Fruit fly (Drosophila melanogaster): ENCODE measurements around the gene CG12237.

Gene CG12237

dm6 chrX:19605915-19606314 is 36.8 kb downstream of the CG12237 start (continued):
- TF ChIP-seq Hr3 (GFP tag; optimal IDR thresholded peaks at IDR 0.05) (no peak), Sox100B (GFP tag; optimal IDR thresholded peaks at IDR 0.05) (no peak), pzg (GFP tag; optimal IDR thresholded peaks at IDR 0.05) (no peak), CG13624 (GFP tag; optimal IDR thresholded peaks at IDR 0.05) (no peak), Med (GFP tag) (no peak), Elba2 (GFP tag; optimal IDR thresholded peaks at IDR 0.05) (no peak), her (GFP tag; optimal IDR thresholded peaks at IDR 0.05) (no peak), fru (optimal IDR thresholded peaks at IDR 0.05) (no peak), fd3F (GFP tag; optimal IDR thresholded peaks at IDR 0.05) (no peak), ewg (GFP tag; optimal IDR thresholded peaks at IDR 0.05) (no peak), Rx (GFP tag; IDR thresholded peaks at IDR 0.05) (no peak), CG16813 (GFP tag; IDR thresholded peaks at IDR 0.05; ENCODE audit: partially characterized antibody) (no peak), CG17912 (GFP tag; optimal IDR thresholded peaks at IDR 0.05) (no peak), da (GFP tag; optimal IDR thresholded peaks at IDR 0.05) (no peak), CG2129 (GFP tag; IDR thresholded peaks at IDR 0.05; ENCODE audit: partially characterized antibody) (no peak), Vsx1 (GFP tag; optimal IDR thresholded peaks at IDR 0.05) (no peak), CG3281 (GFP tag; optimal IDR thresholded peaks at IDR 0.05) (no peak), CG16779 (GFP tag; IDR thresholded peaks at IDR 0.05) (no peak; the same call in 1 of the 2 replicates), CG3838 (GFP tag; optimal IDR thresholded peaks at IDR 0.05) (no peak), CG31224 (GFP tag; IDR thresholded peaks at IDR 0.05) (no peak), CG8478 (optimal IDR thresholded peaks at IDR 0.05) (no peak), Eip74EF (GFP tag; optimal IDR thresholded peaks at IDR 0.05) (no peak), CG13123 (GFP tag; optimal IDR thresholded peaks at IDR 0.05) (no peak), CG3726 (GFP tag; IDR thresholded peaks at IDR 0.05) (no peak), Usf (GFP tag; optimal IDR thresholded peaks at IDR 0.05) (no peak), CG5180 (GFP tag; optimal IDR thresholded peaks at IDR 0.05) (no peak), crol (GFP tag; IDR thresholded peaks at IDR 0.05) (peak; percentile 96), onecut (GFP tag; IDR thresholded peaks at IDR 0.05) (no peak), CG1603 (tag; optimal IDR thresholded peaks at IDR 0.05) (no peak), hb (GFP tag; IDR thresholded peaks at IDR 0.05; ENCODE audit: partially characterized antibody) (no peak), Adf1 (GFP tag; IDR thresholded peaks at IDR 0.05) (peak; percentile 9; the same call in 1 of the 2 replicates), mirr (GFP tag; optimal IDR thresholded peaks at IDR 0.05) (no peak), CG43689 (GFP tag; IDR thresholded peaks at IDR 0.05) (no peak), otp (GFP tag; IDR thresholded peaks at IDR 0.05) (no peak), fu2 (GFP tag; optimal IDR thresholded peaks at IDR 0.05) (no peak), schlank (tag; optimal IDR thresholded peaks at IDR 0.05) (no peak), Blimp-1 (GFP tag; optimal IDR thresholded peaks at IDR 0.05) (no peak), CG18011 (GFP tag; optimal IDR thresholded peaks at IDR 0.05) (no peak), CG8290 (GFP tag; optimal IDR thresholded peaks at IDR 0.05) (no peak), CG8290 (tag; optimal IDR thresholded peaks at IDR 0.05) (peak in 1 of 2 experiments; percentile 40), unpg (GFP tag; optimal IDR thresholded peaks at IDR 0.05) (no peak), CG9437 (GFP tag; optimal IDR thresholded peaks at IDR 0.05) (no peak), CG17328 (GFP tag; IDR thresholded peaks at IDR 0.05) (no peak), Dref (GFP tag; IDR thresholded peaks at IDR 0.05) (0 out of 2 replicates have a peak, but pooled peaks have one; percentile 15), CG12769 (tag; optimal IDR thresholded peaks at IDR 0.05) (peak; percentile 83), CrebB (tag; optimal IDR thresholded peaks at IDR 0.05) (no peak), CG4707 (GFP tag; optimal IDR thresholded peaks at IDR 0.05) (peak; percentile 39), Chrac-16 (GFP tag; optimal IDR thresholded peaks at IDR 0.05) (no peak), MBD-R2 (GFP tag; IDR thresholded peaks at IDR 0.05) (no peak), dati (GFP tag; IDR thresholded peaks at IDR 0.05) (no peak), pum (GFP tag; optimal IDR thresholded peaks at IDR 0.05) (no peak), exex (tag; optimal IDR thresholded peaks at IDR 0.05) (peak; percentile 32)

Measured in whole organism, embryonic.